Worm (Caenorhabditis elegans): Measurements from ENCODE around the gene B0244.5.

B0244.5 gene

ce11 chrIII:5744579-5744978 lies at the start of gene B0244.5:
TSS of gene B0244.5 (plus strand) at chrIII:5744879.
- TF ChIP-seq elt-2 (tag; optimal IDR thresholded peaks at IDR 0.05) (peak; percentile 15), fkh-10 (GFP tag; optimal IDR thresholded peaks at IDR 0.05) (no peak)

- TF ChIP-seq lsy-12 (tag; optimal IDR thresholded peaks at IDR 0.05) (no peak), skn-1 (tag; optimal IDR thresholded peaks at IDR 0.05) (no peak), elt-1 (tag; optimal IDR thresholded peaks at IDR 0.05) (no peak), unc-39 (tag; optimal IDR thresholded peaks at IDR 0.05) (no peak), fkh-2 (tag; optimal IDR thresholded peaks at IDR 0.05) (no peak), pha-4 (tag; optimal IDR thresholded peaks at IDR 0.05) (no peak), mdl-1 (tag; optimal IDR thresholded peaks at IDR 0.05) (no peak), tbx-2 (tag; optimal IDR thresholded peaks at IDR 0.05) (no peak), fkh-10 (GFP tag; optimal IDR thresholded peaks at IDR 0.05) (no peak), snpc-4 (tag; optimal IDR thresholded peaks at IDR 0.05) (no peak), jun-1 (tag; optimal IDR thresholded peaks at IDR 0.05) (no peak), lin-15B (tag; optimal IDR thresholded peaks at IDR 0.05) (no peak), nhr-237 (tag; optimal IDR thresholded peaks at IDR 0.05) (no peak), aly-2 (tag; optimal IDR thresholded peaks at IDR 0.05) (no peak)
These were observed 47.4 kb upstream of the B0244.5 start, which contains the start of gene B0336.7 for ce11 chrIII:5697266-5697665. TSS of gene B0336.7 (minus strand) at chrIII:5697366.

ce11 chrIII:5697963-5698730 lies 46.5 kb upstream of the B0244.5 start, which contains the start of the genes lgg-3 and rgs-5:
TSS of gene lgg-3 (minus strand) at chrIII:5698013.
TSS of gene rgs-5 (plus strand) at chrIII:5698555.
- TF ChIP-seq pha-4 (tag; optimal IDR thresholded peaks at IDR 0.05) (peak; percentile 60), lin-15B (tag; optimal IDR thresholded peaks at IDR 0.05) (peak; percentile 46), lin-39 (tag; optimal IDR thresholded peaks at IDR 0.05) (peak; percentile 30), elt-2 (tag; optimal IDR thresholded peaks at IDR 0.05) (peak; percentile 5), nhr-28 (tag; optimal IDR thresholded peaks at IDR 0.05) (no peak), egl-5 (tag; optimal IDR thresholded peaks at IDR 0.05) (peak; percentile 21), hmg-11 (tag; optimal IDR thresholded peaks at IDR 0.05) (peak; percentile 27), snpc-4 (tag; optimal IDR thresholded peaks at IDR 0.05) (peak; percentile 79), fkh-2 (tag; optimal IDR thresholded peaks at IDR 0.05) (no peak), ceh-16 (tag; optimal IDR thresholded peaks at IDR 0.05) (no peak), nhr-23 (tag; optimal IDR thresholded peaks at IDR 0.05) (peak; percentile 12), pqm-1 (tag; optimal IDR thresholded peaks at IDR 0.05) (no peak), nfya-1 (tag; optimal IDR thresholded peaks at IDR 0.05; ENCODE audit: insufficient read depth) (peak; percentile 53)

- no peak for TF ChIP-seq lin-39 (tag; optimal IDR thresholded peaks at IDR 0.05)
These were observed 43.2 kb upstream of the B0244.5 start for ce11 chrIII:5701491-5701890.

ce11 chrIII:5705228-5705888 lies 39.3 kb upstream of the B0244.5 start, which contains the start of gene swp-1:
TSS of gene swp-1 (minus strand) at chrIII:5705525.
- TF ChIP-seq skn-1 (tag; optimal IDR thresholded peaks at IDR 0.05) (no peak), daf-12 (tag; optimal IDR thresholded peaks at IDR 0.05) (no peak), fkh-10 (GFP tag; optimal IDR thresholded peaks at IDR 0.05) (no peak), nhr-43 (tag; optimal IDR thresholded peaks at IDR 0.05; ENCODE audit: poor library complexity, severe bottlenecking) (no peak), hmg-11 (tag; optimal IDR thresholded peaks at IDR 0.05) (no peak), unc-62 (GFP tag; optimal IDR thresholded peaks at IDR 0.05) (no peak), jun-1 (tag; optimal IDR thresholded peaks at IDR 0.05) (no peak), aly-2 (tag; optimal IDR thresholded peaks at IDR 0.05) (no peak)

ce11 chrIII:5706077-5706627 lies 38.5 kb upstream of the B0244.5 start, which contains the start of gene rpl-23:
TSS of gene rpl-23 (minus strand) at chrIII:5706127.
- TF ChIP-seq ceh-9 (tag; optimal IDR thresholded peaks at IDR 0.05) (no peak), pqm-1 (tag; optimal IDR thresholded peaks at IDR 0.05) (peak; percentile 91), egl-5 (tag; optimal IDR thresholded peaks at IDR 0.05) (peak; percentile 97), aly-2 (tag; optimal IDR thresholded peaks at IDR 0.05) (no peak), nhr-23 (tag; optimal IDR thresholded peaks at IDR 0.05) (peak; percentile 99), ztf-11 (tag; optimal IDR thresholded peaks at IDR 0.05) (no peak), unc-62 (GFP tag; optimal IDR thresholded peaks at IDR 0.05) (no peak), nhr-77 (tag; optimal IDR thresholded peaks at IDR 0.05) (peak; percentile 32), nhr-11 (tag; optimal IDR thresholded peaks at IDR 0.05) (peak; percentile 80), tbx-2 (tag; optimal IDR thresholded peaks at IDR 0.05) (peak; percentile 17), jun-1 (tag; optimal IDR thresholded peaks at IDR 0.05) (peak; percentile 73), lsy-12 (tag; optimal IDR thresholded peaks at IDR 0.05) (peak; percentile 70), egl-27 (tag; optimal IDR thresholded peaks at IDR 0.05) (peak; percentile 23), ama-1 (optimal IDR thresholded peaks at IDR 0.05) (peak; percentile 36), ceh-16 (tag; optimal IDR thresholded peaks at IDR 0.05) (peak; percentile 65), mml-1 (tag; optimal IDR thresholded peaks at IDR 0.05) (no peak), nhr-237 (tag; optimal IDR thresholded peaks at IDR 0.05) (no peak), elt-2 (tag; optimal IDR thresholded peaks at IDR 0.05) (peak; percentile 55), ztf-4 (tag; optimal IDR thresholded peaks at IDR 0.05) (no peak), fos-1 (tag; optimal IDR thresholded peaks at IDR 0.05) (peak; percentile 48), snpc-4 (tag; optimal IDR thresholded peaks at IDR 0.05) (peak; percentile 84), lin-39 (tag; optimal IDR thresholded peaks at IDR 0.05) (peak; percentile 98), eor-1 (tag; optimal IDR thresholded peaks at IDR 0.05) (no peak), unc-39 (tag; optimal IDR thresholded peaks at IDR 0.05) (no peak), zag-1 (tag; optimal IDR thresholded peaks at IDR 0.05) (peak; percentile 7)

Data from whole organism, L3 larva.